Fruit fly (Drosophila melanogaster) whole organism, embryonic: ENCODE measurements around the gene Bet5.

Experiments
- B-H1 ChIP-seq: fragments of 200-800 bp; sonication (Bioruptor generic); IDR thresholded peaks from 3 replicates; pipeline ENCODE4 v1.3.6; 2022; ENCODE audit warnings: missing biosample characterization, missing genetic modification characterization
- B-H2 ChIP-seq: fragments of 200-800 bp; sonication (Bioruptor generic); optimal IDR thresholded peaks from 2 replicates; lab custom pipeline; 2018; ENCODE audit warnings: missing biosample characterization, mild to moderate bottlenecking, missing genetic modification characterization
- BEAF-32 ChIP-seq: fragments of 200-800 bp; sonication (Bioruptor generic); optimal IDR thresholded peaks from 3 replicates; lab custom pipeline; 2017; ENCODE audit warnings: missing biosample characterization, missing genetic modification characterization, mild to moderate bottlenecking, moderate library complexity, missing genetic modification reagents
- BtbVII ChIP-seq: fragments of 200-800 bp; sonication (Bioruptor generic); optimal IDR thresholded peaks from 3 replicates; lab custom pipeline; 2017; ENCODE audit warnings: missing biosample characterization, mild to moderate bottlenecking, missing genetic modification characterization
- CG10366 ChIP-seq: fragments of 200-800 bp; sonication (Bioruptor generic); IDR thresholded peaks from 2 replicates; pipeline ENCODE4 v1.3.6; 2022; ENCODE audit warnings: missing biosample characterization, missing genetic modification characterization
- CG10431 ChIP-seq: fragments of 200-800 bp; sonication (Bioruptor generic); optimal IDR thresholded peaks from 3 replicates; lab custom pipeline; 2018; ENCODE audit warnings: missing biosample characterization, mild to moderate bottlenecking, missing genetic modification characterization
- CG12659 ChIP-seq: fragments of 200-800 bp; sonication (Bioruptor generic); optimal IDR thresholded peaks from 3 replicates; lab custom pipeline; 2017; ENCODE audit warnings: mild to moderate bottlenecking, missing biosample characterization, missing genetic modification reagents, missing genetic modification characterization
- CG12769 ChIP-seq: fragments of 200-800 bp; sonication (Bioruptor generic); optimal IDR thresholded peaks from 2 replicates; lab custom pipeline; 2019; ENCODE audit warnings: missing biosample characterization, mild to moderate bottlenecking, missing genetic modification characterization, moderate library complexity
- CG13287 ChIP-seq: fragments of 200-800 bp; sonication (Bioruptor generic); IDR thresholded peaks from 2 replicates; pipeline ENCODE4 v1.3.6; 2022; ENCODE audit warnings: missing biosample characterization, missing genetic modification characterization; ENCODE audit not compliant: partially characterized antibody
- CG15601 ChIP-seq: fragments of 200-800 bp; sonication (Bioruptor generic); optimal IDR thresholded peaks from 3 replicates; lab custom pipeline; 2019; ENCODE audit warnings: missing biosample characterization, mild to moderate bottlenecking, missing genetic modification characterization, moderate library complexity
- CG15696 ChIP-seq: fragments of 200-800 bp; sonication (Bioruptor generic); optimal IDR thresholded peaks from 2 replicates; lab custom pipeline; 2019; ENCODE audit warnings: missing biosample characterization, mild to moderate bottlenecking, missing genetic modification characterization, moderate library complexity
- CG18262 ChIP-seq: fragments of 200-800 bp; optimal IDR thresholded peaks from 3 replicates; lab custom pipeline; 2019; ENCODE audit warnings: missing biosample characterization, mild to moderate bottlenecking, missing genetic modification characterization, moderate library complexity
- CG2199 ChIP-seq: fragments of 200-800 bp; sonication (Bioruptor generic); IDR thresholded peaks from 3 replicates; pipeline ENCODE4 v1.3.6; 2022; ENCODE audit warnings: missing biosample characterization, missing genetic modification characterization
- CG2712 ChIP-seq: fragments of 200-800 bp; optimal IDR thresholded peaks from 3 replicates; lab custom pipeline; 2019; ENCODE audit warnings: missing biosample characterization, mild to moderate bottlenecking, missing genetic modification characterization, moderate library complexity
- CG3407 ChIP-seq: fragments of 200-800 bp; sonication (Bioruptor generic); optimal IDR thresholded peaks from 2 replicates; lab custom pipeline; 2018; ENCODE audit warnings: missing biosample characterization, mild to moderate bottlenecking, missing genetic modification characterization
- CG4360 ChIP-seq: fragments of 200-800 bp; sonication (Bioruptor generic); IDR thresholded peaks from 2 replicates; pipeline ENCODE4 v1.3.6; 2022; ENCODE audit warnings: missing biosample characterization, missing genetic modification characterization
- CG6254 ChIP-seq: fragments of 200-800 bp; sonication (Bioruptor generic); optimal IDR thresholded peaks from 3 replicates; lab custom pipeline; 2017; ENCODE audit warnings: mild to moderate bottlenecking, missing biosample characterization, missing genetic modification reagents, missing genetic modification characterization
- CG8290 ChIP-seq, 3 experiments: fragments of 200-800 bp; sonication (Bioruptor generic); optimal IDR thresholded peaks; 2 replicates each; lab custom pipeline; 2016 to 2019; ENCODE audit warnings: missing biosample characterization in 3 of 3, missing genetic modification characterization in 3 of 3, mild to moderate bottlenecking in 2 of 3, moderate library complexity in 1 of 3
- CG8944 ChIP-seq: fragments of 200-800 bp; sonication (Bioruptor generic); optimal IDR thresholded peaks from 3 replicates; lab custom pipeline; 2016; ENCODE audit warnings: missing biosample characterization, missing genetic modification characterization
- Camta ChIP-seq: fragments of 200-800 bp; sonication (Bioruptor generic); optimal IDR thresholded peaks from 2 replicates; lab custom pipeline; 2016; ENCODE audit warnings: missing biosample characterization, missing genetic modification characterization
- D19B ChIP-seq: fragments of 200-800 bp; sonication (Bioruptor generic); optimal IDR thresholded peaks from 2 replicates; lab custom pipeline; 2017; ENCODE audit warnings: missing biosample characterization, mild to moderate bottlenecking, missing genetic modification characterization
- Dbx ChIP-seq: fragments of 200-800 bp; sonication (Bioruptor generic); IDR thresholded peaks from 3 replicates; pipeline ENCODE4 v1.3.6; 2022; ENCODE audit warnings: missing biosample characterization, missing genetic modification characterization
- E2f2 ChIP-seq: fragments of 200-800 bp; sonication (Bioruptor generic); IDR thresholded peaks from 2 replicates; pipeline ENCODE4 v1.3.6; 2022; ENCODE audit warnings: missing biosample characterization, missing genetic modification characterization
- GATAe ChIP-seq: fragments of 200-800 bp; sonication (Bioruptor generic); conservative IDR thresholded peaks from 2 replicates; pipeline ENCODE4 v1.3.6; 2022; ENCODE audit warnings: missing biosample characterization, missing genetic modification characterization
- HmgZ ChIP-seq: fragments of 200-800 bp; sonication (Bioruptor generic); optimal IDR thresholded peaks from 2 replicates; lab custom pipeline; 2018; ENCODE audit warnings: missing biosample characterization, mild to moderate bottlenecking, missing genetic modification characterization
- Kr ChIP-seq: fragments of 200-800 bp; sonication (Bioruptor generic); optimal IDR thresholded peaks from 2 replicates; lab custom pipeline; 2017; ENCODE audit warnings: missing biosample characterization, mild to moderate bottlenecking, missing genetic modification characterization
- Nf-YC ChIP-seq: fragments of 200-800 bp; optimal IDR thresholded peaks from 3 replicates; lab custom pipeline; 2019; ENCODE audit warnings: missing biosample characterization, mild to moderate bottlenecking, missing genetic modification characterization, moderate library complexity
- PHDP ChIP-seq: fragments of 200-800 bp; sonication (Bioruptor generic); optimal IDR thresholded peaks from 3 replicates; lab custom pipeline; 2018; ENCODE audit warnings: missing biosample characterization, mild to moderate bottlenecking, missing genetic modification characterization, moderate library complexity
- Poxn ChIP-seq: fragments of 200-800 bp; sonication (Bioruptor generic); IDR thresholded peaks from 2 replicates; pipeline ENCODE4 v1.3.6; 2022; ENCODE audit warnings: missing biosample characterization, missing genetic modification characterization
- Ravus ChIP-seq: fragments of 200-800 bp; sonication (Bioruptor generic); IDR thresholded peaks from 2 replicates; pipeline ENCODE4 v1.3.6; 2022; ENCODE audit warnings: missing biosample characterization, missing genetic modification characterization
- bcd ChIP-seq: fragments of 200-800 bp; sonication (Bioruptor generic); optimal IDR thresholded peaks from 2 replicates; lab custom pipeline; 2017; ENCODE audit warnings: missing biosample characterization, mild to moderate bottlenecking, missing genetic modification characterization
- chinmo ChIP-seq: fragments of 200-800 bp; sonication (Bioruptor generic); IDR thresholded peaks from 4 replicates; pipeline ENCODE4 v1.3.6; 2022; ENCODE audit warnings: missing biosample characterization, missing genetic modification characterization; ENCODE audit not compliant: partially characterized antibody
- chn ChIP-seq: fragments of 200-800 bp; sonication (Bioruptor generic); optimal IDR thresholded peaks from 2 replicates; lab custom pipeline; 2016; ENCODE audit warnings: missing biosample characterization, missing genetic modification characterization
- ci ChIP-seq: fragments of 200-800 bp; sonication (Bioruptor generic); IDR thresholded peaks from 3 replicates; pipeline ENCODE4 v1.3.6; 2022; ENCODE audit warnings: missing biosample characterization, missing genetic modification characterization
- cwo ChIP-seq: fragments of 200-800 bp; sonication (Bioruptor generic); optimal IDR thresholded peaks from 3 replicates; lab custom pipeline; 2017; ENCODE audit warnings: missing biosample characterization, missing genetic modification characterization, mild to moderate bottlenecking, moderate library complexity, missing genetic modification reagents
- en ChIP-seq: fragments of 200-800 bp; sonication (Bioruptor generic); optimal IDR thresholded peaks from 2 replicates; lab custom pipeline; 2016; ENCODE audit warnings: missing biosample characterization, missing genetic modification characterization
- gcm2 ChIP-seq: fragments of 200-800 bp; sonication (Bioruptor generic); optimal IDR thresholded peaks from 2 replicates; lab custom pipeline; 2016; ENCODE audit warnings: missing biosample characterization, missing genetic modification characterization
- grn ChIP-seq: fragments of 200-800 bp; sonication (Bioruptor generic); optimal IDR thresholded peaks from 3 replicates; lab custom pipeline; 2017; ENCODE audit warnings: missing biosample characterization, missing genetic modification characterization
- h ChIP-seq: fragments of >200 bp; optimal IDR thresholded peaks from 2 replicates; lab custom pipeline; 2017
- lab ChIP-seq: fragments of 200-800 bp; sonication (Bioruptor generic); optimal IDR thresholded peaks from 3 replicates; lab custom pipeline; 2017; ENCODE audit warnings: missing biosample characterization, missing genetic modification characterization, mild to moderate bottlenecking, moderate library complexity, missing genetic modification reagents
- luna ChIP-seq: fragments of 200-800 bp; sonication (Bioruptor generic); optimal IDR thresholded peaks from 2 replicates; lab custom pipeline; 2016; ENCODE audit warnings: missing biosample characterization, missing genetic modification characterization
- nau ChIP-seq: fragments of 200-800 bp; sonication (Bioruptor generic); optimal IDR thresholded peaks from 3 replicates; lab custom pipeline; 2017; ENCODE audit warnings: missing biosample characterization, mild to moderate bottlenecking, missing genetic modification characterization, missing genetic modification reagents
- peb ChIP-seq: fragments of 200-800 bp; sonication (Bioruptor generic); IDR thresholded peaks from 2 replicates; pipeline ENCODE4 v1.3.6; 2022; ENCODE audit warnings: missing biosample characterization, missing genetic modification characterization
- psq ChIP-seq: fragments of 200-800 bp; sonication (Bioruptor generic); optimal IDR thresholded peaks from 2 replicates; lab custom pipeline; 2017; ENCODE audit warnings: missing biosample characterization, missing genetic modification characterization
- sd ChIP-seq: fragments of 200-800 bp; sonication (Bioruptor generic); optimal IDR thresholded peaks from 3 replicates; lab custom pipeline; 2018; ENCODE audit warnings: missing biosample characterization, mild to moderate bottlenecking, missing genetic modification characterization, moderate library complexity
- sens ChIP-seq: fragments of 200-800 bp; sonication (Bioruptor generic); peaks from one replicate; lab custom pipeline; 2016; ENCODE audit warnings: missing biosample characterization, missing genetic modification characterization
- sisA ChIP-seq: fragments of 200-800 bp; sonication (Bioruptor generic); IDR thresholded peaks from 2 replicates; pipeline ENCODE4 v1.3.6; 2022; ENCODE audit warnings: missing biosample characterization, missing genetic modification characterization
- slou ChIP-seq: fragments of 200-800 bp; sonication (Bioruptor generic); optimal IDR thresholded peaks from 3 replicates; lab custom pipeline; 2016; ENCODE audit warnings: missing biosample characterization, missing genetic modification characterization
- trem ChIP-seq: fragments of 200-800 bp; optimal IDR thresholded peaks from 3 replicates; lab custom pipeline; 2019; ENCODE audit warnings: missing biosample characterization, mild to moderate bottlenecking, missing genetic modification characterization, moderate library complexity
- usp ChIP-seq: fragments of >200 bp; optimal IDR thresholded peaks from 2 replicates; lab custom pipeline; 2017; ENCODE audit warnings: missing biosample characterization, missing genetic modification characterization

The Bet5 gene

DNA sequence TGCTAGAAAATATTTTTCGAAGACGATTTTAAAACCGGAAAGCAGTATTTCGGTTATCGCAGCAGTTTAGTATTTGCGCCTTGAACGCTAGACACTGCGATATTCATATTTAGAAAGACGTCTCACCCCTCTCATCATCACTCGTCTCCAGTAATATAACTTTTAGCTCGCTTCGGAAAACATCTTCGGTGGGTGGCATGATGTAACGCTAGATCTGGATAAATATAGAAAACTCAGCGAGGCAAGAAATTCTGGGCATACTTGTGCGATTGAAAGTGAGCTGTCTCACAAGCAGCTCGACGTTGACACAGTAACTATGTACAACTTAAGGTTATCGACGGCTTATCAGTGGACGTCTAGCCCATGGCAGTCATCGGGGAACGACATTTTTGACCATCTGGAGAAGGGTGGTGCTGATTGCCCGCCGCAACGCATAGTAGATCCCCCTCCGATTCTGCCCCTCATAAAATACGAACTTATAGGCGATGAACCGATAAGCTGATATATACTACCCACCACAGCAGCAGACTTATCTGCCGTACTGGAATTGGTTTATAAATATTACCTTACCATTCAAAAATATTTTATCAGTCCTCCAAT is 24.1 kb downstream of the Bet5 start (continued):
- TF ChIP-seq HmgZ (tag; lab: Kevin White, UChicago) (peak; percentile 16), CG10366 (no peak), psq (GFP tag; lab: Kevin White, UChicago) (no peak), CG2199 (peak; percentile 68; the same call in 1 of the 3 replicates), grn (GFP tag; lab: Kevin White, UChicago) (peak; percentile 94), BtbVII (GFP tag; lab: Kevin White, UChicago) (no peak), GATAe (GFP tag; lab: Robert Waterston, UW) (peak; percentile 79), Camta (GFP tag; lab: Kevin White, UChicago) (no peak), trem (tag; lab: Kevin White, UChicago) (no peak), peb (GFP tag; lab: Robert Waterston, UW) (no peak), sd (tag; lab: Kevin White, UChicago) (peak; percentile 70), h (lab: Kevin White, UChicago) (no peak), chn (no peak)
- TF ChIP-seq, all 482 proteins: peak for 18

DNA sequence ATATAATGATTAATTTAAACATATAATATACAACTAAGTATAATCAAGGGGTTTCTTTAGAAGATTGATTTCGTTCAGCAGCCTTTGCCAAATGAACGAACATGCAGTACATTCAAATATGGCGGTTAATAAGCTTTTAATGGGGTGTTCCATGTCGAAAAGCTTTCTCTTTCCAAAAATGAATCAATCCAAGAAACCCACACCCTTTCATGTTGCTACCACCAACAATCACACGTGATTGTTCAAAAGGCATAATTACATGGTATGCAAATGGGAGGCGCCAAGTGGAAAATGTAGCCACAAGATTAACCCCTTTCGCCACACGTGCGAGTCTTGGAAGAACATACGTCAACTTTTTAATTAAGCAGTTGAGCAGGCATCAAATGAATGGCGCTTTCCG is 25.9 kb downstream of the Bet5 start:
- TF ChIP-seq B-H1 (GFP tag; lab: Robert Waterston, UW) = no peak
- TF ChIP-seq CG8944 (GFP tag; lab: Kevin White, UChicago) = no peak
- TF ChIP-seq chinmo (GFP tag; lab: Robert Waterston, UW) = peak; percentile 29; the same call in 1 of the 4 replicates
- no peak for TF ChIP-seq CG12659 (GFP tag; lab: Kevin White, UChicago)
- no peak for TF ChIP-seq BEAF-32
- peak; percentile 18; the same call in 1 of the 3 replicates for TF ChIP-seq ci
- no peak for TF ChIP-seq Poxn (GFP tag; lab: Robert Waterston, UW)
- no peak for TF ChIP-seq gcm2 (GFP tag; lab: Kevin White, UChicago)
- no peak for TF ChIP-seq D19B (GFP tag; lab: Kevin White, UChicago)
- TF ChIP-seq en = no peak
- peak; percentile 90 for TF ChIP-seq E2f2 (GFP tag; lab: Robert Waterston, UW)
- TF ChIP-seq luna (GFP tag; lab: Kevin White, UChicago) = no peak
- TF ChIP-seq cwo = peak; percentile 73
- no peak for TF ChIP-seq lab
- TF ChIP-seq Nf-YC (tag; lab: Kevin White, UChicago) = peak; percentile 18
- no peak for TF ChIP-seq CG3407 (GFP tag; lab: Kevin White, UChicago)
- TF ChIP-seq CG10431 (GFP tag; lab: Kevin White, UChicago) = peak; percentile 99
- TF ChIP-seq CG2712 = no peak
- TF ChIP-seq CG18262 (tag; lab: Kevin White, UChicago) = no peak
- peak; percentile 98 for TF ChIP-seq CG6254 (GFP tag; lab: Kevin White, UChicago)
- TF ChIP-seq CG8290 (GFP tag; optimal IDR thresholded peaks at IDR 0.05; lab: Kevin White, UChicago) = no peak
- peak in 1 of 2 experiments; percentile 11 for TF ChIP-seq CG8290 (tag; optimal IDR thresholded peaks at IDR 0.05; lab: Kevin White, UChicago)
- TF ChIP-seq slou (GFP tag; lab: Kevin White, UChicago) = no peak
- no peak for TF ChIP-seq CG15696 (tag; lab: Kevin White, UChicago)
- TF ChIP-seq usp (GFP tag; lab: Kevin White, UChicago) = no peak
- TF ChIP-seq sens (GFP tag; lab: Kevin White, UChicago) = peak; percentile 12
- TF ChIP-seq B-H2 (GFP tag; lab: Kevin White, UChicago) = peak; percentile 1
- no peak for TF ChIP-seq PHDP
- TF ChIP-seq nau = peak; percentile 2
- TF ChIP-seq sisA = no peak
- peak; percentile 44; the same call in 1 of the 3 replicates for TF ChIP-seq Dbx (GFP tag; lab: Robert Waterston, UW)
- TF ChIP-seq bcd (GFP tag; lab: Kevin White, UChicago) = no peak
- TF ChIP-seq Ravus (GFP tag; lab: Robert Waterston, UW) = no peak
- TF ChIP-seq CG13287 = peak; percentile 5; the same call in 1 of the 2 replicates
- TF ChIP-seq Kr (GFP tag; lab: Kevin White, UChicago) = no peak
- peak; percentile 6 for TF ChIP-seq CG12769
- TF ChIP-seq CG4360 = no peak
- no peak for TF ChIP-seq CG15601 (tag; lab: Kevin White, UChicago)
